Fruit fly (Drosophila melanogaster) whole organism, embryonic: Measurements from ENCODE around the gene AP-1-2beta.

Experiments
- Adf1 ChIP-seq: fragments of 200-800 bp; sonication (Bioruptor generic); IDR thresholded peaks from 2 replicates; pipeline ENCODE4 v1.3.6; 2022; ENCODE audit warnings: missing biosample characterization, missing genetic modification characterization
- Aef1 ChIP-seq: fragments of 200-800 bp; sonication (Bioruptor generic); IDR thresholded peaks from 3 replicates; pipeline ENCODE4 v1.3.6; 2022; ENCODE audit warnings: missing biosample characterization, missing genetic modification characterization
- Atf-2 ChIP-seq: fragments of 200-800 bp; sonication (Bioruptor generic); optimal IDR thresholded peaks from 2 replicates; lab custom pipeline; 2016; ENCODE audit warnings: missing biosample characterization, missing genetic modification characterization
- Bdp1 ChIP-seq: fragments of 200-800 bp; sonication (Bioruptor generic); optimal IDR thresholded peaks from 3 replicates; lab custom pipeline; 2016; ENCODE audit warnings: missing biosample characterization, missing genetic modification characterization
- CG10147 ChIP-seq: fragments of 200-800 bp; sonication (Bioruptor generic); optimal IDR thresholded peaks from 2 replicates; lab custom pipeline; 2019; ENCODE audit warnings: missing biosample characterization, mild to moderate bottlenecking, missing genetic modification characterization, moderate library complexity
- CG12219 ChIP-seq: fragments of 200-800 bp; sonication (Bioruptor generic); optimal IDR thresholded peaks from 3 replicates; lab custom pipeline; 2018; ENCODE audit warnings: missing biosample characterization, mild to moderate bottlenecking, missing genetic modification characterization
- CG12299 ChIP-seq: fragments of 200-800 bp; sonication (Bioruptor generic); optimal IDR thresholded peaks from 2 replicates; lab custom pipeline; 2018; ENCODE audit warnings: missing biosample characterization, mild to moderate bottlenecking, missing genetic modification characterization
- CG14441 ChIP-seq: fragments of 200-800 bp; sonication (Bioruptor generic); IDR thresholded peaks from 2 replicates; pipeline ENCODE4 v1.3.6; 2022; ENCODE audit warnings: missing biosample characterization, missing genetic modification characterization
- CG1603 ChIP-seq: fragments of 200-800 bp; sonication (Bioruptor generic); optimal IDR thresholded peaks from 2 replicates; lab custom pipeline; 2019; ENCODE audit warnings: missing biosample characterization, mild to moderate bottlenecking, missing genetic modification characterization, moderate library complexity
- CG17829 ChIP-seq: fragments of 200-800 bp; optimal IDR thresholded peaks from 2 replicates; lab custom pipeline; 2019; ENCODE audit warnings: missing biosample characterization, mild to moderate bottlenecking, missing genetic modification characterization, moderate library complexity
- CG17912 ChIP-seq: fragments of 200-800 bp; sonication (Bioruptor generic); optimal IDR thresholded peaks from 2 replicates; lab custom pipeline; 2018; ENCODE audit warnings: missing biosample characterization, mild to moderate bottlenecking, missing genetic modification characterization
- CG18599 ChIP-seq: fragments of 200-800 bp; sonication (Bioruptor generic); optimal IDR thresholded peaks from 3 replicates; lab custom pipeline; 2017; ENCODE audit warnings: missing biosample characterization, missing genetic modification characterization, mild to moderate bottlenecking, moderate library complexity, missing genetic modification reagents
- CG3065 ChIP-seq: fragments of 200-800 bp; sonication (Bioruptor generic); optimal IDR thresholded peaks from 2 replicates; lab custom pipeline; 2016; ENCODE audit warnings: missing biosample characterization, missing genetic modification characterization
- CG33557 ChIP-seq: fragments of 200-800 bp; sonication (Bioruptor generic); optimal IDR thresholded peaks from 2 replicates; lab custom pipeline; 2019; ENCODE audit warnings: missing biosample characterization, mild to moderate bottlenecking, missing genetic modification characterization, moderate library complexity
- CG4707 ChIP-seq: fragments of 200-800 bp; sonication (Bioruptor generic); optimal IDR thresholded peaks from 2 replicates; lab custom pipeline; 2018; ENCODE audit warnings: missing biosample characterization, mild to moderate bottlenecking, missing genetic modification characterization, moderate library complexity
- CG6272 ChIP-seq: fragments of 200-800 bp; sonication (Bioruptor generic); IDR thresholded peaks from 2 replicates; pipeline ENCODE4 v1.3.6; 2022; ENCODE audit warnings: missing biosample characterization, missing genetic modification characterization
- CG6654 ChIP-seq: fragments of 200-800 bp; sonication (Bioruptor generic); optimal IDR thresholded peaks from 2 replicates; lab custom pipeline; 2017; ENCODE audit warnings: missing biosample characterization, mild to moderate bottlenecking, missing genetic modification characterization
- CG8281 ChIP-seq: fragments of 200-800 bp; sonication (Bioruptor generic); optimal IDR thresholded peaks from 2 replicates; lab custom pipeline; 2018; ENCODE audit warnings: missing biosample characterization, mild to moderate bottlenecking, missing genetic modification characterization, moderate library complexity
- CG8359 ChIP-seq: fragments of 200-800 bp; sonication (Bioruptor generic); optimal IDR thresholded peaks from 2 replicates; lab custom pipeline; 2017; ENCODE audit warnings: missing biosample characterization, mild to moderate bottlenecking, missing genetic modification characterization, borderline replicate concordance
- Dbx ChIP-seq: fragments of 200-800 bp; sonication (Bioruptor generic); IDR thresholded peaks from 3 replicates; pipeline ENCODE4 v1.3.6; 2022; ENCODE audit warnings: missing biosample characterization, missing genetic modification characterization
- Dll ChIP-seq: fragments of 200-800 bp; sonication (Bioruptor generic); IDR thresholded peaks from 4 replicates; pipeline ENCODE4 v1.3.6; 2022; ENCODE audit warnings: missing biosample characterization, missing genetic modification characterization; ENCODE audit not compliant: partially characterized antibody
- E2f1 ChIP-seq: fragments of 200-800 bp; sonication (Bioruptor generic); IDR thresholded peaks from 2 replicates; pipeline ENCODE4 v1.3.6; 2022; ENCODE audit warnings: missing biosample characterization, missing genetic modification characterization
- Elba2 ChIP-seq: fragments of 200-800 bp; sonication (Bioruptor generic); optimal IDR thresholded peaks from 3 replicates; lab custom pipeline; 2016; ENCODE audit warnings: missing biosample characterization, missing genetic modification characterization
- H2.0 ChIP-seq: fragments of 200-800 bp; sonication (Bioruptor generic); IDR thresholded peaks from 2 replicates; pipeline ENCODE4 v1.3.6; 2022; ENCODE audit warnings: missing biosample characterization, missing genetic modification characterization
- HLH54F ChIP-seq: fragments of 200-800 bp; sonication (Bioruptor generic); optimal IDR thresholded peaks from 3 replicates; lab custom pipeline; 2016; ENCODE audit warnings: missing biosample characterization, missing genetic modification characterization
- HLHmδ ChIP-seq: fragments of 200-800 bp; sonication (Bioruptor generic); optimal IDR thresholded peaks from 2 replicates; lab custom pipeline; 2018; ENCODE audit warnings: missing biosample characterization, mild to moderate bottlenecking, missing genetic modification characterization, moderate library complexity
- Myb ChIP-seq: fragments of 200-800 bp; sonication (Bioruptor generic); optimal IDR thresholded peaks from 2 replicates; lab custom pipeline; 2016; ENCODE audit warnings: missing biosample characterization, missing genetic modification characterization
- NC2α ChIP-seq: fragments of 200-800 bp; sonication (Bioruptor generic); optimal IDR thresholded peaks from 2 replicates; lab custom pipeline; 2016; ENCODE audit warnings: missing biosample characterization, missing genetic modification characterization
- Oaz ChIP-seq: fragments of 200-800 bp; sonication (Bioruptor generic); IDR thresholded peaks from 2 replicates; pipeline ENCODE4 v1.3.6; 2022; ENCODE audit warnings: missing biosample characterization, missing genetic modification characterization
- Oli ChIP-seq: fragments of 200-800 bp; sonication (Bioruptor generic); optimal IDR thresholded peaks from 2 replicates; lab custom pipeline; 2018; ENCODE audit warnings: missing biosample characterization, mild to moderate bottlenecking, missing genetic modification characterization, moderate library complexity
- Ptx1 ChIP-seq: fragments of 200-800 bp; sonication (Bioruptor generic); IDR thresholded peaks from 2 replicates; pipeline ENCODE4 v1.3.6; 2022; ENCODE audit warnings: missing biosample characterization, missing genetic modification characterization
- Six4 ChIP-seq: fragments of 200-800 bp; sonication (Bioruptor generic); optimal IDR thresholded peaks from 2 replicates; lab custom pipeline; 2016; ENCODE audit warnings: missing biosample characterization, missing genetic modification characterization
- Xbp1 ChIP-seq: fragments of 200-800 bp; sonication (Bioruptor generic); optimal IDR thresholded peaks from 3 replicates; lab custom pipeline; 2016; ENCODE audit warnings: missing biosample characterization, mild to moderate bottlenecking, missing genetic modification characterization
- ara ChIP-seq: fragments of 200-800 bp; sonication (Bioruptor generic); IDR thresholded peaks from 2 replicates; pipeline ENCODE4 v1.3.6; 2022; ENCODE audit warnings: missing biosample characterization, missing genetic modification characterization
- az2 ChIP-seq: fragments of 200-800 bp; sonication (Bioruptor generic); optimal IDR thresholded peaks from 3 replicates; lab custom pipeline; 2016; ENCODE audit warnings: missing biosample characterization, missing genetic modification characterization
- chinmo ChIP-seq: fragments of 200-800 bp; sonication (Bioruptor generic); IDR thresholded peaks from 4 replicates; pipeline ENCODE4 v1.3.6; 2022; ENCODE audit warnings: missing biosample characterization, missing genetic modification characterization; ENCODE audit not compliant: partially characterized antibody
- crp ChIP-seq, 2 experiments: fragments of 200-800 bp; sonication (Bioruptor generic); optimal IDR thresholded peaks; 2 replicates in 1 of 2; 3 replicates in 1 of 2; lab custom pipeline; 2017; ENCODE audit warnings: missing biosample characterization in 2 of 2, missing genetic modification characterization in 2 of 2, mild to moderate bottlenecking in 1 of 2, moderate library complexity in 1 of 2
- dati ChIP-seq: fragments of 200-800 bp; sonication (Bioruptor generic); IDR thresholded peaks from 2 replicates; pipeline ENCODE4 v1.3.6; 2022; ENCODE audit warnings: missing biosample characterization, missing genetic modification characterization
- en ChIP-seq: fragments of 200-800 bp; sonication (Bioruptor generic); optimal IDR thresholded peaks from 2 replicates; lab custom pipeline; 2016; ENCODE audit warnings: missing biosample characterization, missing genetic modification characterization
- ind ChIP-seq: fragments of 200-800 bp; sonication (Bioruptor generic); optimal IDR thresholded peaks from 3 replicates; lab custom pipeline; 2016; ENCODE audit warnings: missing biosample characterization, missing genetic modification characterization
- jumu ChIP-seq: fragments of 200-800 bp; sonication (Bioruptor generic); optimal IDR thresholded peaks from 3 replicates; lab custom pipeline; 2016; ENCODE audit warnings: missing biosample characterization, missing genetic modification characterization
- klu ChIP-seq: fragments of 200-800 bp; sonication (Bioruptor generic); IDR thresholded peaks from 2 replicates; pipeline ENCODE4 v1.3.6; 2022; ENCODE audit warnings: missing biosample characterization, missing genetic modification characterization
- lab ChIP-seq: fragments of 200-800 bp; sonication (Bioruptor generic); optimal IDR thresholded peaks from 3 replicates; lab custom pipeline; 2017; ENCODE audit warnings: missing biosample characterization, missing genetic modification characterization, mild to moderate bottlenecking, moderate library complexity, missing genetic modification reagents
- pfk ChIP-seq: fragments of 200-800 bp; sonication (Bioruptor generic); optimal IDR thresholded peaks from 2 replicates; lab custom pipeline; 2018; ENCODE audit warnings: missing biosample characterization, mild to moderate bottlenecking, missing genetic modification characterization, moderate library complexity
- ranshi ChIP-seq: fragments of 200-800 bp; sonication (Bioruptor generic); IDR thresholded peaks from 2 replicates; pipeline ENCODE4 v1.3.6; 2022; ENCODE audit warnings: missing biosample characterization, missing genetic modification characterization
- sim ChIP-seq: fragments of 200-800 bp; sonication (Bioruptor generic); IDR thresholded peaks from 2 replicates; pipeline ENCODE4 v1.3.6; 2022; ENCODE audit warnings: missing biosample characterization, missing genetic modification characterization
- slou ChIP-seq: fragments of 200-800 bp; sonication (Bioruptor generic); optimal IDR thresholded peaks from 3 replicates; lab custom pipeline; 2016; ENCODE audit warnings: missing biosample characterization, missing genetic modification characterization
- so ChIP-seq: fragments of 200-800 bp; sonication (Bioruptor generic); IDR thresholded peaks from 3 replicates; pipeline ENCODE4 v1.3.6; 2022; ENCODE audit warnings: missing biosample characterization, missing genetic modification characterization
- sob ChIP-seq: fragments of 200-800 bp; sonication (Bioruptor generic); IDR thresholded peaks from 2 replicates; pipeline ENCODE4 v1.3.6; 2022; ENCODE audit warnings: missing biosample characterization, missing genetic modification characterization
- tll ChIP-seq, 2 experiments: fragments of 200-800 bp in 1 of 2; fragments of >200 bp in 1 of 2; sonication (Bioruptor generic) in 1 of 2; optimal IDR thresholded peaks; 2 replicates each; lab custom pipeline; 2017 to 2019; ENCODE audit warnings: missing biosample characterization in 2 of 2, missing genetic modification characterization in 2 of 2, mild to moderate bottlenecking in 1 of 2, moderate library complexity in 1 of 2
- yki ChIP-seq: fragments of >200 bp; optimal IDR thresholded peaks from 3 replicates; lab custom pipeline; 2018

AP-1-2beta gene

dm6 chrX:19697255-19697877 is 33.4 kb upstream of the AP-1-2beta start (continued):
- TF ChIP-seq chinmo = 0 out of 4 replicates have a peak, but pooled peaks have one; percentile 61
- no peak for TF ChIP-seq so (GFP tag; lab: Robert Waterston, UW)
- TF ChIP-seq en (GFP tag; lab: Kevin White, UChicago) = no peak
- TF ChIP-seq CG8281 (tag; lab: Kevin White, UChicago) = no peak
- no peak for TF ChIP-seq CG6272 (GFP tag; lab: Robert Waterston, UW)
- TF ChIP-seq klu = no peak
- TF ChIP-seq CG3065 (GFP tag; lab: Kevin White, UChicago) = no peak
- TF ChIP-seq jumu (GFP tag; lab: Kevin White, UChicago) = peak; percentile 24
- no peak for TF ChIP-seq CG1603 (tag; lab: Kevin White, UChicago)
- TF ChIP-seq CG17912 (GFP tag; lab: Kevin White, UChicago) = no peak
- TF ChIP-seq ara (GFP tag; lab: Robert Waterston, UW) = peak; percentile 21; the same call in 1 of the 2 replicates
- TF ChIP-seq Atf-2 (GFP tag; lab: Kevin White, UChicago) = no peak
- no peak for TF ChIP-seq Myb (GFP tag; lab: Kevin White, UChicago)
- no peak for TF ChIP-seq lab (GFP tag; lab: Kevin White, UChicago)
- TF ChIP-seq Ptx1 (GFP tag; lab: Robert Waterston, UW) = no peak
- TF ChIP-seq crp (GFP tag; optimal IDR thresholded peaks at IDR 0.05; lab: Kevin White, UChicago) = no peak
- peak; percentile 39 for TF ChIP-seq HLHmδ (GFP tag; lab: Kevin White, UChicago)
- no peak for TF ChIP-seq CG6654 (GFP tag; lab: Kevin White, UChicago)
- no peak for TF ChIP-seq CG4707 (GFP tag; lab: Kevin White, UChicago)
- no peak for TF ChIP-seq Oaz (GFP tag; lab: Robert Waterston, UW)
- TF ChIP-seq sob (GFP tag; lab: Robert Waterston, UW) = 0 out of 2 replicates have a peak, but pooled peaks have one; percentile 15
- no peak for TF ChIP-seq CG18599 (GFP tag; lab: Kevin White, UChicago)
- TF ChIP-seq Oli (tag; lab: Kevin White, UChicago) = no peak
- no peak for TF ChIP-seq pfk (GFP tag; lab: Kevin White, UChicago)
- no peak for TF ChIP-seq CG12299 (tag; lab: Kevin White, UChicago)
- no peak for TF ChIP-seq slou (GFP tag; lab: Kevin White, UChicago)
- TF ChIP-seq NC2α = no peak
- TF ChIP-seq tll (GFP tag; optimal IDR thresholded peaks at IDR 0.05; lab: Kevin White, UChicago) = no peak
- TF ChIP-seq dati (GFP tag; lab: Robert Waterston, UW) = no peak
- TF ChIP-seq sim = no peak
- peak; percentile 17 for TF ChIP-seq CG33557 (GFP tag; lab: Kevin White, UChicago)
- TF ChIP-seq az2 (GFP tag; lab: Kevin White, UChicago) = no peak
- TF ChIP-seq ranshi = 0 out of 2 replicates have a peak, but pooled peaks have one; percentile 27
- TF ChIP-seq Dll (GFP tag; lab: Robert Waterston, UW) = 0 out of 4 replicates have a peak, but pooled peaks have one; percentile 40
- no peak for TF ChIP-seq Aef1
- TF ChIP-seq CG10147 (GFP tag; lab: Kevin White, UChicago) = no peak
- no peak for TF ChIP-seq Adf1 (GFP tag; lab: Robert Waterston, UW)
- no peak for TF ChIP-seq ind (GFP tag; lab: Kevin White, UChicago)
- no peak for TF ChIP-seq H2.0 (GFP tag; lab: Robert Waterston, UW)
- no peak for TF ChIP-seq CG8359
- no peak for TF ChIP-seq Xbp1 (GFP tag; lab: Kevin White, UChicago)
- no peak for TF ChIP-seq Dbx (GFP tag; lab: Robert Waterston, UW)
- TF ChIP-seq CG17829 (tag; lab: Kevin White, UChicago) = no peak
- peak; percentile 11 for TF ChIP-seq Bdp1 (GFP tag; lab: Kevin White, UChicago)
- TF ChIP-seq E2f1 (GFP tag; lab: Robert Waterston, UW) = no peak
- no peak for TF ChIP-seq CG14441 (GFP tag; lab: Robert Waterston, UW)
- no peak for TF ChIP-seq HLH54F (GFP tag; lab: Kevin White, UChicago)
- TF ChIP-seq Elba2 = peak; percentile 76
- no peak for TF ChIP-seq yki
- TF ChIP-seq Six4 (GFP tag; lab: Kevin White, UChicago) = no peak
- no peak for TF ChIP-seq CG12219 (GFP tag; lab: Kevin White, UChicago)
